Fruit fly (Drosophila melanogaster): ENCODE results near the gene CG5866.

The CG5866 gene

DNA sequence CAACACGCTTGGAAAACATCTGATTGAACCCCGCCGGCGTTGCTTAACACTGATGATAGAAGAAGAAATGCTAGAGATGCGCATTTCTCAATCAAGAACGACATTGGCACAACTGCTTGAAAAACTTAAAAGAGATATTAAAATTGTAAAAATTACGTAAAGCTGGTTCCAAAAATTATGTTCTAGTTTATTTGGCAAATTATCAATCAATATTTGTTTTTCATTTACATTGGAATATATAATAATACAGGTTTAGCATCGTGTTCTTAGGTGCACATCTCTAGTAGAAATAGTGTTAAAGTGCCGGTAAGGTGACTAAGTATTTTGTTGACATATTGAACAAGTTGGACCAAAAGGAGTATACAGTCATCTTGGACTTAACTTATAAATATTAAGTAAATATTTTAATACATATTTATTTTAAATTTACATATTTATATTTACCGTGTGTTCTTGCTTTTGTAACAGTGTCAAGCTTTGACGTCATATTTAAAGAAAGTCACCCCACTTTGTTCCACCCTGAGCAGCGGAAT is 24.2 kb upstream of the CG5866 start, which contains the start of the genes Brf and sds22 (continued):
- TF ChIP-seq zen (tag; optimal IDR thresholded peaks at IDR 0.05) (peak; percentile 96), C15 (GFP tag; IDR thresholded peaks at IDR 0.05) (peak; percentile 87; the same call in 2 of the 3 replicates), CG31441 (GFP tag; IDR thresholded peaks at IDR 0.05) (peak; percentile 94), CG4424 (GFP tag; optimal IDR thresholded peaks at IDR 0.05) (peak; percentile 96), scrt (GFP tag; optimal IDR thresholded peaks at IDR 0.05) (peak; percentile 91), wdn (GFP tag; IDR thresholded peaks at IDR 0.05) (peak; percentile 92), HLHmδ (GFP tag; optimal IDR thresholded peaks at IDR 0.05) (no peak), Hr51 (GFP tag; optimal IDR thresholded peaks at IDR 0.05) (peak; percentile 92 to 95), Eip74EF (GFP tag; optimal IDR thresholded peaks at IDR 0.05) (peak in 1 of 2 experiments; percentile 82), trem (tag; optimal IDR thresholded peaks at IDR 0.05) (peak; percentile 94), sr (GFP tag; IDR thresholded peaks at IDR 0.05) (peak; percentile 48; the same call in 2 of the 3 replicates), Dfd (GFP tag; optimal IDR thresholded peaks at IDR 0.05) (peak in 1 of 2 experiments; percentile 91), az2 (GFP tag; optimal IDR thresholded peaks at IDR 0.05) (peak; percentile 96), pnt (GFP tag; optimal IDR thresholded peaks at IDR 0.05) (peak; percentile 95), CHES-1-like (GFP tag; optimal IDR thresholded peaks at IDR 0.05) (peak; percentile 93), CG7987 (GFP tag; optimal IDR thresholded peaks at IDR 0.05) (peak; percentile 70), CkIIα-i1 (GFP tag; IDR thresholded peaks at IDR 0.05) (no peak), dmrt11E (tag; optimal IDR thresholded peaks at IDR 0.05) (peak; percentile 96), Lhr (GFP tag; optimal IDR thresholded peaks at IDR 0.05) (peak; percentile 84), ac (GFP tag; optimal IDR thresholded peaks at IDR 0.05) (peak; percentile 55), repo (GFP tag; optimal IDR thresholded peaks at IDR 0.05) (peak; percentile 90), nerfin-2 (GFP tag; IDR thresholded peaks at IDR 0.05; ENCODE audit: partially characterized antibody) (no peak), Dek (tag; optimal IDR thresholded peaks at IDR 0.05) (peak; percentile 93), zfh2 (GFP tag; optimal IDR thresholded peaks at IDR 0.05) (peak; percentile 98), H2.0 (GFP tag; IDR thresholded peaks at IDR 0.05) (peak; percentile 84), amos (GFP tag; IDR thresholded peaks at IDR 0.05; ENCODE audit: partially characterized antibody) (peak; percentile 65), CG14965 (GFP tag; optimal IDR thresholded peaks at IDR 0.05; ENCODE audit: borderline replicate concordance) (peak; percentile 48), CG2202 (tag; optimal IDR thresholded peaks at IDR 0.05) (peak; percentile 88), insv (GFP tag; optimal IDR thresholded peaks at IDR 0.05) (peak in 1 of 2 experiments; percentile 78), kay (GFP tag; optimal IDR thresholded peaks at IDR 0.05) (peak; percentile 98), CG8290 (GFP tag; optimal IDR thresholded peaks at IDR 0.05) (peak; percentile 96), CG8290 (tag; optimal IDR thresholded peaks at IDR 0.05) (peak; percentile 71 to 88), CG30020 (tag; optimal IDR thresholded peaks at IDR 0.05) (peak; percentile 88), bowl (GFP tag; IDR thresholded peaks at IDR 0.05) (peak; percentile 42; the same call in 1 of the 2 replicates), CG12659 (GFP tag; optimal IDR thresholded peaks at IDR 0.05) (peak; percentile 96), CG11723 (GFP tag; optimal IDR thresholded peaks at IDR 0.05) (peak; percentile 88), pros (GFP tag; optimal IDR thresholded peaks at IDR 0.05) (peak; percentile 61), gem (tag; optimal IDR thresholded peaks at IDR 0.05) (peak; percentile 98), Drgx (GFP tag; IDR thresholded peaks at IDR 0.05) (peak; percentile 83), CG30431 (GFP tag; optimal IDR thresholded peaks at IDR 0.05) (peak; percentile 91), danr (GFP tag; IDR thresholded peaks at IDR 0.05) (peak; percentile 87), Dbx (GFP tag; IDR thresholded peaks at IDR 0.05) (peak; percentile 96), CG4730 (GFP tag; IDR thresholded peaks at IDR 0.05) (peak; percentile 90), CG11093 (GFP tag; IDR thresholded peaks at IDR 0.05) (peak; percentile 89), Ada2b (GFP tag; IDR thresholded peaks at IDR 0.05) (peak; percentile 89), bigmax (GFP tag; optimal IDR thresholded peaks at IDR 0.05) (peak; percentile 7), CG11398 (GFP tag; optimal IDR thresholded peaks at IDR 0.05) (peak; percentile 90), NC2α (GFP tag; optimal IDR thresholded peaks at IDR 0.05) (peak; percentile 89), TFAM (GFP tag; optimal IDR thresholded peaks at IDR 0.05) (peak; percentile 67), Camta (GFP tag; optimal IDR thresholded peaks at IDR 0.05) (peak; percentile 92)
